Fruit fly (Drosophila melanogaster) whole organism, embryonic: ENCODE data around the gene Dic61B.

Source experiments
- Asciz ChIP-seq: fragments of 200-800 bp; sonication (Bioruptor generic); optimal IDR thresholded peaks from 2 replicates; lab custom pipeline; 2017; ENCODE audit warnings: missing biosample characterization, mild to moderate bottlenecking, missing genetic modification characterization, missing genetic modification reagents
- Atf-2 ChIP-seq: fragments of 200-800 bp; sonication (Bioruptor generic); optimal IDR thresholded peaks from 2 replicates; lab custom pipeline; 2016; ENCODE audit warnings: missing biosample characterization, missing genetic modification characterization
- B-H1 ChIP-seq: fragments of 200-800 bp; sonication (Bioruptor generic); IDR thresholded peaks from 3 replicates; pipeline ENCODE4 v1.3.6; 2022; ENCODE audit warnings: missing biosample characterization, missing genetic modification characterization
- Blimp-1 ChIP-seq: fragments of 200-800 bp; sonication (Bioruptor generic); optimal IDR thresholded peaks from 3 replicates; lab custom pipeline; 2018; ENCODE audit warnings: missing biosample characterization, missing genetic modification characterization, mild to moderate bottlenecking, moderate library complexity, missing genetic modification reagents
- CG10565 ChIP-seq: fragments of 200-800 bp; sonication (Bioruptor generic); optimal IDR thresholded peaks from 3 replicates; lab custom pipeline; 2016; ENCODE audit warnings: missing biosample characterization, mild to moderate bottlenecking, missing genetic modification characterization
- CG10979 ChIP-seq: fragments of 200-800 bp; sonication (Bioruptor generic); optimal IDR thresholded peaks from 2 replicates; lab custom pipeline; 2018; ENCODE audit warnings: missing biosample characterization, mild to moderate bottlenecking, missing genetic modification characterization, moderate library complexity
- CG12071 ChIP-seq: fragments of 200-800 bp; sonication (Bioruptor generic); optimal IDR thresholded peaks from 3 replicates; lab custom pipeline; 2018; ENCODE audit warnings: missing biosample characterization, mild to moderate bottlenecking, missing genetic modification characterization
- CG12104 ChIP-seq: fragments of 200-800 bp; sonication (Bioruptor generic); optimal IDR thresholded peaks from 3 replicates; lab custom pipeline; 2016; ENCODE audit warnings: missing biosample characterization, missing genetic modification characterization
- CG12236 ChIP-seq: fragments of 200-800 bp; sonication (Bioruptor generic); optimal IDR thresholded peaks from 2 replicates; lab custom pipeline; 2016; ENCODE audit warnings: missing biosample characterization, missing genetic modification characterization
- CG12299 ChIP-seq: fragments of 200-800 bp; sonication (Bioruptor generic); optimal IDR thresholded peaks from 2 replicates; lab custom pipeline; 2018; ENCODE audit warnings: missing biosample characterization, mild to moderate bottlenecking, missing genetic modification characterization
- CG13424 ChIP-seq: fragments of 200-800 bp; sonication (Bioruptor generic); optimal IDR thresholded peaks from 2 replicates; lab custom pipeline; 2019; ENCODE audit warnings: missing biosample characterization, mild to moderate bottlenecking, missing genetic modification characterization, moderate library complexity
- CG1529 ChIP-seq: fragments of 200-800 bp; sonication (Bioruptor generic); optimal IDR thresholded peaks from 3 replicates; lab custom pipeline; 2018; ENCODE audit warnings: missing biosample characterization, missing genetic modification characterization
- CG15479 ChIP-seq: fragments of 200-800 bp; sonication (Bioruptor generic); optimal IDR thresholded peaks from 3 replicates; lab custom pipeline; 2019; ENCODE audit warnings: missing biosample characterization, mild to moderate bottlenecking, missing genetic modification characterization, moderate library complexity
- CG1603 ChIP-seq: fragments of 200-800 bp; sonication (Bioruptor generic); optimal IDR thresholded peaks from 2 replicates; lab custom pipeline; 2019; ENCODE audit warnings: missing biosample characterization, mild to moderate bottlenecking, missing genetic modification characterization, moderate library complexity
- CG17328 ChIP-seq: fragments of 200-800 bp; sonication (Bioruptor generic); IDR thresholded peaks from 2 replicates; pipeline ENCODE4 v1.3.6; 2022; ENCODE audit warnings: missing biosample characterization, missing genetic modification characterization
- CG17829 ChIP-seq: fragments of 200-800 bp; optimal IDR thresholded peaks from 2 replicates; lab custom pipeline; 2019; ENCODE audit warnings: missing biosample characterization, mild to moderate bottlenecking, missing genetic modification characterization, moderate library complexity
- CG18011 ChIP-seq: fragments of 200-800 bp; sonication (Bioruptor generic); optimal IDR thresholded peaks from 2 replicates; lab custom pipeline; 2017; ENCODE audit warnings: missing biosample characterization, missing genetic modification characterization, mild to moderate bottlenecking, moderate library complexity, missing genotype
- CG9817 ChIP-seq: fragments of 200-800 bp; sonication (Bioruptor generic); optimal IDR thresholded peaks from 2 replicates; lab custom pipeline; 2018; ENCODE audit warnings: missing biosample characterization, mild to moderate bottlenecking, missing genetic modification characterization, moderate library complexity
- CrebB ChIP-seq: fragments of 200-800 bp; sonication (Bioruptor generic); optimal IDR thresholded peaks from 3 replicates; lab custom pipeline; 2018; ENCODE audit warnings: missing biosample characterization, mild to moderate bottlenecking, missing genetic modification characterization
- Dbx ChIP-seq: fragments of 200-800 bp; sonication (Bioruptor generic); IDR thresholded peaks from 3 replicates; pipeline ENCODE4 v1.3.6; 2022; ENCODE audit warnings: missing biosample characterization, missing genetic modification characterization
- Dip3 ChIP-seq: fragments of 200-800 bp; sonication (Bioruptor generic); optimal IDR thresholded peaks from 3 replicates; lab custom pipeline; 2016; ENCODE audit warnings: missing biosample characterization, missing genetic modification characterization
- Dp ChIP-seq: fragments of 200-800 bp; sonication (Bioruptor generic); optimal IDR thresholded peaks from 2 replicates; lab custom pipeline; 2018; ENCODE audit warnings: missing biosample characterization, mild to moderate bottlenecking, missing genetic modification characterization, moderate library complexity
- Dref ChIP-seq: fragments of 200-800 bp; sonication (Bioruptor generic); IDR thresholded peaks from 2 replicates; pipeline ENCODE4 v1.3.6; 2022; ENCODE audit warnings: missing biosample characterization, missing genetic modification characterization
- Ets65A ChIP-seq: fragments of 200-800 bp; sonication (Bioruptor generic); peaks from one replicate; lab custom pipeline; 2016; ENCODE audit warnings: missing biosample characterization, missing genetic modification characterization
- Hsf ChIP-seq: fragments of 200-800 bp; sonication (Bioruptor generic); optimal IDR thresholded peaks from 3 replicates; lab custom pipeline; 2016; ENCODE audit warnings: missing biosample characterization, missing genetic modification characterization
- Optix ChIP-seq: fragments of 200-800 bp; sonication (Bioruptor generic); IDR thresholded peaks from 3 replicates; pipeline ENCODE4 v1.3.6; 2022; ENCODE audit warnings: missing biosample characterization, missing genetic modification characterization
- Side ChIP-seq: fragments of 200-800 bp; sonication (Bioruptor generic); optimal IDR thresholded peaks from 2 replicates; lab custom pipeline; 2016; ENCODE audit warnings: missing biosample characterization, missing genetic modification characterization
- Six4 ChIP-seq: fragments of 200-800 bp; sonication (Bioruptor generic); optimal IDR thresholded peaks from 2 replicates; lab custom pipeline; 2016; ENCODE audit warnings: missing biosample characterization, missing genetic modification characterization
- Sox100B ChIP-seq: fragments of 200-800 bp; sonication (Bioruptor generic); optimal IDR thresholded peaks from 3 replicates; lab custom pipeline; 2018; ENCODE audit warnings: missing biosample characterization, mild to moderate bottlenecking, missing genetic modification characterization
- Sry-β ChIP-seq: fragments of 200-800 bp; sonication (Bioruptor generic); optimal IDR thresholded peaks from 2 replicates; lab custom pipeline; 2018; ENCODE audit warnings: missing biosample characterization, mild to moderate bottlenecking, missing genetic modification characterization, moderate library complexity
- YL-1 ChIP-seq: fragments of 200-800 bp; sonication (Bioruptor generic); optimal IDR thresholded peaks from 3 replicates; lab custom pipeline; 2017; ENCODE audit warnings: missing biosample characterization, mild to moderate bottlenecking, missing genetic modification characterization
- cg ChIP-seq: fragments of 200-800 bp; sonication (Bioruptor generic); optimal IDR thresholded peaks from 3 replicates; lab custom pipeline; 2019; ENCODE audit warnings: missing biosample characterization, mild to moderate bottlenecking, missing genetic modification characterization, moderate library complexity
- chm ChIP-seq: fragments of 200-800 bp; sonication (Bioruptor generic); IDR thresholded peaks from 2 replicates; pipeline ENCODE4 v1.3.6; 2022; ENCODE audit warnings: missing biosample characterization, missing genetic modification characterization
- ci ChIP-seq: fragments of 200-800 bp; sonication (Bioruptor generic); IDR thresholded peaks from 3 replicates; pipeline ENCODE4 v1.3.6; 2022; ENCODE audit warnings: missing biosample characterization, missing genetic modification characterization
- corto ChIP-seq: fragments of 200-800 bp; sonication (Bioruptor generic); optimal IDR thresholded peaks from 2 replicates; lab custom pipeline; 2016; ENCODE audit warnings: missing biosample characterization, mild to moderate bottlenecking, missing genetic modification characterization, moderate library complexity
- fu2 ChIP-seq: fragments of 200-800 bp; sonication (Bioruptor generic); optimal IDR thresholded peaks from 2 replicates; lab custom pipeline; 2016; ENCODE audit warnings: missing biosample characterization, missing genetic modification characterization
- gro ChIP-seq: fragments of 200-800 bp; sonication (Bioruptor generic); optimal IDR thresholded peaks from 2 replicates; lab custom pipeline; 2016; ENCODE audit warnings: missing biosample characterization, missing genetic modification characterization
- her ChIP-seq: fragments of 200-800 bp; sonication (Bioruptor generic); optimal IDR thresholded peaks from 2 replicates; lab custom pipeline; 2016; ENCODE audit warnings: missing biosample characterization, missing genetic modification characterization
- hkb ChIP-seq, 2 experiments: fragments of 200-800 bp in 1 of 2; fragments of >200 bp in 1 of 2; sonication (Bioruptor generic) in 1 of 2; IDR thresholded peaks in 1 of 2; optimal IDR thresholded peaks in 1 of 2; 2 replicates each; pipeline versions ENCODE4 v1.3.6 to Lab custom; 2017 to 2022; ENCODE audit warnings: missing biosample characterization in 1 of 2, missing genetic modification characterization in 1 of 2
- insv ChIP-seq, 2 experiments: fragments of 200-800 bp; sonication (Bioruptor generic); optimal IDR thresholded peaks; 3 replicates each; lab custom pipeline; 2016 to 2018; ENCODE audit warnings: missing biosample characterization in 2 of 2, missing genetic modification characterization in 2 of 2
- jumu ChIP-seq: fragments of 200-800 bp; sonication (Bioruptor generic); optimal IDR thresholded peaks from 3 replicates; lab custom pipeline; 2016; ENCODE audit warnings: missing biosample characterization, missing genetic modification characterization
- kay ChIP-seq: fragments of 200-800 bp; sonication (Bioruptor generic); optimal IDR thresholded peaks from 2 replicates; lab custom pipeline; 2016; ENCODE audit warnings: missing biosample characterization, missing genetic modification characterization
- klu ChIP-seq: fragments of 200-800 bp; sonication (Bioruptor generic); IDR thresholded peaks from 2 replicates; pipeline ENCODE4 v1.3.6; 2022; ENCODE audit warnings: missing biosample characterization, missing genetic modification characterization
- lbe ChIP-seq: fragments of 200-800 bp; sonication (Bioruptor generic); optimal IDR thresholded peaks from 2 replicates; lab custom pipeline; 2016; ENCODE audit warnings: missing biosample characterization, mild to moderate bottlenecking, missing genetic modification characterization
- oc ChIP-seq: fragments of 200-800 bp; sonication (Bioruptor generic); optimal IDR thresholded peaks from 2 replicates; lab custom pipeline; 2018; ENCODE audit warnings: missing biosample characterization, mild to moderate bottlenecking, missing genetic modification characterization, moderate library complexity
- org-1 ChIP-seq: fragments of 200-800 bp; sonication (Bioruptor generic); optimal IDR thresholded peaks from 2 replicates; lab custom pipeline; 2017; ENCODE audit warnings: missing biosample characterization, missing genetic modification characterization
- repo ChIP-seq: fragments of 200-800 bp; sonication (Bioruptor generic); optimal IDR thresholded peaks from 2 replicates; lab custom pipeline; 2016; ENCODE audit warnings: missing biosample characterization, missing genetic modification characterization
- slp2 ChIP-seq: fragments of 200-800 bp; sonication (Bioruptor generic); optimal IDR thresholded peaks from 2 replicates; lab custom pipeline; 2016; ENCODE audit warnings: missing biosample characterization, missing genetic modification characterization
- ssp ChIP-seq: fragments of 200-800 bp; sonication (Bioruptor generic); IDR thresholded peaks from 2 replicates; pipeline ENCODE4 v1.3.6; 2022; ENCODE audit warnings: missing biosample characterization, missing genetic modification characterization
- unpg ChIP-seq: fragments of 200-800 bp; sonication (Bioruptor generic); optimal IDR thresholded peaks from 3 replicates; lab custom pipeline; 2018; ENCODE audit warnings: missing biosample characterization, mild to moderate bottlenecking, missing genetic modification characterization, moderate library complexity
- vvl ChIP-seq: fragments of 200-800 bp; sonication (Bioruptor generic); IDR thresholded peaks from 2 replicates; pipeline ENCODE4 v1.3.6; 2022; ENCODE audit warnings: missing biosample characterization, missing genetic modification characterization

The Dic61B gene

dm6 chr3L:129311-129816 lies 23.0 kb downstream of the Dic61B start, which contains the start of gene Pdk1 (continued):
- peak; percentile 11 for TF ChIP-seq YL-1 (GFP tag; lab: Kevin White, UChicago)
- no peak for TF ChIP-seq Dip3
- no peak for TF ChIP-seq org-1 (GFP tag; lab: Kevin White, UChicago)
- TF ChIP-seq CG12071 (GFP tag; lab: Kevin White, UChicago) = peak; percentile 58
- TF ChIP-seq CG10979 = no peak
- TF ChIP-seq CG15479 (GFP tag; lab: Kevin White, UChicago) = peak; percentile 17
- TF ChIP-seq CrebB (tag; lab: Kevin White, UChicago) = no peak
- TF ChIP-seq insv (GFP tag; optimal IDR thresholded peaks at IDR 0.05; lab: Kevin White, UChicago) = peak in 1 of 2 experiments; percentile 82
- TF ChIP-seq her (GFP tag; lab: Kevin White, UChicago) = peak; percentile 34
- peak; percentile 80 for TF ChIP-seq gro (GFP tag; lab: Kevin White, UChicago)
- TF ChIP-seq chm = peak; percentile 92
- TF ChIP-seq kay (GFP tag; lab: Kevin White, UChicago) = no peak
- no peak for TF ChIP-seq CG9817 (tag; lab: Kevin White, UChicago)
- TF ChIP-seq Sox100B (GFP tag; lab: Kevin White, UChicago) = no peak
- TF ChIP-seq CG17328 (GFP tag; lab: Robert Waterston, UW) = no peak
- TF ChIP-seq corto = no peak
- TF ChIP-seq CG1529 (GFP tag; lab: Kevin White, UChicago) = no peak
- TF ChIP-seq Asciz (GFP tag; lab: Kevin White, UChicago) = no peak
- TF ChIP-seq B-H1 (GFP tag; lab: Robert Waterston, UW) = no peak
- peak; percentile 53 for TF ChIP-seq Blimp-1 (GFP tag; lab: Kevin White, UChicago)
- no peak for TF ChIP-seq Hsf (GFP tag; lab: Kevin White, UChicago)
- TF ChIP-seq Six4 (GFP tag; lab: Kevin White, UChicago) = no peak
- TF ChIP-seq CG12299 (tag; lab: Kevin White, UChicago) = peak; percentile 1
- no peak for TF ChIP-seq ssp
- no peak for TF ChIP-seq Ets65A (GFP tag; lab: Kevin White, UChicago)
- TF ChIP-seq hkb (optimal IDR thresholded peaks at IDR 0.05; lab: Kevin White, UChicago) = no peak
- peak; percentile 56 for TF ChIP-seq hkb (GFP tag; IDR thresholded peaks at IDR 0.05; lab: Robert Waterston, UW)
- peak; percentile 17 for TF ChIP-seq lbe (GFP tag; lab: Kevin White, UChicago)
- TF ChIP-seq Optix (GFP tag; lab: Robert Waterston, UW) = no peak
- TF ChIP-seq fu2 (GFP tag; lab: Kevin White, UChicago) = no peak
- TF ChIP-seq Dbx (GFP tag; lab: Robert Waterston, UW) = peak; percentile 65; the same call in 2 of the 3 replicates
- TF ChIP-seq CG12236 = no peak
- no peak for TF ChIP-seq Atf-2
- TF ChIP-seq CG18011 = no peak
- TF ChIP-seq ci (GFP tag; lab: Robert Waterston, UW) = peak; percentile 71
- TF ChIP-seq repo (GFP tag; lab: Kevin White, UChicago) = no peak
- peak; percentile 60 for TF ChIP-seq CG1603 (tag; lab: Kevin White, UChicago)
- TF ChIP-seq Dp (GFP tag; lab: Kevin White, UChicago) = peak; percentile 29
- peak; percentile 65 for TF ChIP-seq vvl (GFP tag; lab: Robert Waterston, UW)
- peak; percentile 23 for TF ChIP-seq cg (GFP tag; lab: Kevin White, UChicago)
- TF ChIP-seq CG10565 (GFP tag; lab: Kevin White, UChicago) = no peak
- peak; percentile 64 for TF ChIP-seq CG17829 (tag; lab: Kevin White, UChicago)
- no peak for TF ChIP-seq klu
- no peak for TF ChIP-seq jumu (GFP tag; lab: Kevin White, UChicago)
- no peak for TF ChIP-seq CG13424 (tag; lab: Kevin White, UChicago)
- TF ChIP-seq CG12104 = no peak
- TF ChIP-seq Dref = no peak
- peak; percentile 26 for TF ChIP-seq oc (tag; lab: Kevin White, UChicago)
- TF ChIP-seq slp2 (GFP tag; lab: Kevin White, UChicago) = no peak
- no peak for TF ChIP-seq Sry-β
- no peak for TF ChIP-seq unpg (GFP tag; lab: Kevin White, UChicago)
- peak; percentile 56 for TF ChIP-seq Side (GFP tag; lab: Kevin White, UChicago)
